Fruit fly (Drosophila melanogaster) whole organism, embryonic: ENCODE data around the gene Tim17a1.

Experiments
- CG12155 ChIP-seq: fragments of 200-800 bp; sonication (Bioruptor generic); optimal IDR thresholded peaks from 3 replicates; lab custom pipeline; 2016; ENCODE audit warnings: missing biosample characterization, missing genetic modification characterization
- CG15269 ChIP-seq: fragments of 200-800 bp; sonication (Bioruptor generic); optimal IDR thresholded peaks from 2 replicates; lab custom pipeline; 2018; ENCODE audit warnings: missing biosample characterization, mild to moderate bottlenecking, missing genetic modification characterization, moderate library complexity
- CG17359 ChIP-seq: fragments of 200-800 bp; sonication (Bioruptor generic); optimal IDR thresholded peaks from 3 replicates; lab custom pipeline; 2018; ENCODE audit warnings: missing biosample characterization, mild to moderate bottlenecking, missing genetic modification characterization, moderate library complexity
- CG17385 ChIP-seq: fragments of 200-800 bp; sonication (Bioruptor generic); optimal IDR thresholded peaks from 3 replicates; lab custom pipeline; 2018; ENCODE audit warnings: missing biosample characterization, mild to moderate bottlenecking, missing genetic modification characterization
- CG17802 ChIP-seq: fragments of 200-800 bp; sonication (Bioruptor generic); optimal IDR thresholded peaks from 2 replicates; lab custom pipeline; 2018; ENCODE audit warnings: missing biosample characterization, mild to moderate bottlenecking, missing genetic modification characterization, moderate library complexity
- CG2712 ChIP-seq: fragments of 200-800 bp; optimal IDR thresholded peaks from 3 replicates; lab custom pipeline; 2019; ENCODE audit warnings: missing biosample characterization, mild to moderate bottlenecking, missing genetic modification characterization, moderate library complexity
- CG31441 ChIP-seq: fragments of 200-800 bp; sonication (Bioruptor generic); IDR thresholded peaks from 2 replicates; pipeline ENCODE4 v1.3.6; 2022; ENCODE audit warnings: missing biosample characterization, missing genetic modification characterization
- CG33557 ChIP-seq: fragments of 200-800 bp; sonication (Bioruptor generic); optimal IDR thresholded peaks from 2 replicates; lab custom pipeline; 2019; ENCODE audit warnings: missing biosample characterization, mild to moderate bottlenecking, missing genetic modification characterization, moderate library complexity
- CG4282 ChIP-seq: fragments of 200-800 bp; sonication (Bioruptor generic); optimal IDR thresholded peaks from 2 replicates; lab custom pipeline; 2016; ENCODE audit warnings: missing biosample characterization, missing genetic modification characterization
- CG5245 ChIP-seq: fragments of 200-800 bp; sonication (Bioruptor generic); optimal IDR thresholded peaks from 3 replicates; lab custom pipeline; 2016; ENCODE audit warnings: missing biosample characterization, missing genetic modification characterization
- CG5953 ChIP-seq: fragments of 200-800 bp; sonication (Bioruptor generic); IDR thresholded peaks from 2 replicates; pipeline ENCODE4 v1.3.6; 2022; ENCODE audit warnings: missing biosample characterization, missing genetic modification characterization
- CG6765 ChIP-seq: fragments of 200-800 bp; sonication (Bioruptor generic); optimal IDR thresholded peaks from 3 replicates; lab custom pipeline; 2017; ENCODE audit warnings: missing biosample characterization, mild to moderate bottlenecking, missing genetic modification characterization
- CG7556 ChIP-seq: fragments of 200-800 bp; sonication (Bioruptor generic); optimal IDR thresholded peaks from 2 replicates; lab custom pipeline; 2017; ENCODE audit warnings: missing biosample characterization, mild to moderate bottlenecking, missing genetic modification characterization
- CG9437 ChIP-seq: fragments of 200-800 bp; sonication (Bioruptor generic); optimal IDR thresholded peaks from 2 replicates; lab custom pipeline; 2018; ENCODE audit warnings: missing biosample characterization, mild to moderate bottlenecking, missing genetic modification characterization
- CG9797 ChIP-seq: fragments of 200-800 bp; sonication (Bioruptor generic); optimal IDR thresholded peaks from 3 replicates; lab custom pipeline; 2018; ENCODE audit warnings: missing biosample characterization, mild to moderate bottlenecking, missing genetic modification characterization
- Camta ChIP-seq: fragments of 200-800 bp; sonication (Bioruptor generic); optimal IDR thresholded peaks from 2 replicates; lab custom pipeline; 2016; ENCODE audit warnings: missing biosample characterization, missing genetic modification characterization
- CoRest ChIP-seq: fragments of 200-800 bp; sonication (Bioruptor generic); optimal IDR thresholded peaks from 3 replicates; lab custom pipeline; 2018; ENCODE audit warnings: missing biosample characterization, mild to moderate bottlenecking, missing genetic modification characterization, moderate library complexity
- Dp ChIP-seq: fragments of 200-800 bp; sonication (Bioruptor generic); optimal IDR thresholded peaks from 2 replicates; lab custom pipeline; 2018; ENCODE audit warnings: missing biosample characterization, mild to moderate bottlenecking, missing genetic modification characterization, moderate library complexity
- E2f2 ChIP-seq: fragments of 200-800 bp; sonication (Bioruptor generic); IDR thresholded peaks from 2 replicates; pipeline ENCODE4 v1.3.6; 2022; ENCODE audit warnings: missing biosample characterization, missing genetic modification characterization
- H2.0 ChIP-seq: fragments of 200-800 bp; sonication (Bioruptor generic); IDR thresholded peaks from 2 replicates; pipeline ENCODE4 v1.3.6; 2022; ENCODE audit warnings: missing biosample characterization, missing genetic modification characterization
- HLH4C ChIP-seq: fragments of 200-800 bp; sonication (Bioruptor generic); IDR thresholded peaks from 3 replicates; pipeline ENCODE4 v1.3.6; 2022; ENCODE audit warnings: missing biosample characterization, missing genetic modification characterization; ENCODE audit not compliant: partially characterized antibody
- Jarid2 ChIP-seq: fragments of 200-800 bp; sonication (Bioruptor generic); optimal IDR thresholded peaks from 3 replicates; lab custom pipeline; 2017; ENCODE audit warnings: mild to moderate bottlenecking, missing biosample characterization, missing genetic modification reagents, missing genetic modification characterization
- Pdp1 ChIP-seq, 2 experiments: fragments of 200-800 bp; sonication (Bioruptor generic); optimal IDR thresholded peaks; 3 replicates each; lab custom pipeline; 2016; ENCODE audit warnings: missing biosample characterization in 2 of 2, missing genetic modification characterization in 2 of 2, mild to moderate bottlenecking in 1 of 2, moderate library complexity in 1 of 2
- Ptx1 ChIP-seq: fragments of 200-800 bp; sonication (Bioruptor generic); IDR thresholded peaks from 2 replicates; pipeline ENCODE4 v1.3.6; 2022; ENCODE audit warnings: missing biosample characterization, missing genetic modification characterization
- Rx ChIP-seq: fragments of 200-800 bp; sonication (Bioruptor generic); IDR thresholded peaks from 2 replicates; pipeline ENCODE4 v1.3.6; 2022; ENCODE audit warnings: missing biosample characterization, missing genetic modification characterization
- Sox102F ChIP-seq: fragments of 200-800 bp; sonication (Bioruptor generic); optimal IDR thresholded peaks from 2 replicates; lab custom pipeline; 2018; ENCODE audit warnings: missing biosample characterization, mild to moderate bottlenecking, missing genetic modification characterization, moderate library complexity
- Xrp1 ChIP-seq: fragments of 200-800 bp; sonication (Bioruptor generic); IDR thresholded peaks from 2 replicates; pipeline ENCODE4 v1.3.6; 2022; ENCODE audit warnings: missing biosample characterization, missing genetic modification characterization
- amos ChIP-seq: fragments of 200-800 bp; sonication (Bioruptor generic); IDR thresholded peaks from 2 replicates; pipeline ENCODE4 v1.3.6; 2022; ENCODE audit warnings: missing biosample characterization, missing genetic modification characterization; ENCODE audit not compliant: partially characterized antibody
- br ChIP-seq: fragments of >200 bp; optimal IDR thresholded peaks from 2 replicates; lab custom pipeline; 2017
- cg ChIP-seq: fragments of 200-800 bp; sonication (Bioruptor generic); optimal IDR thresholded peaks from 3 replicates; lab custom pipeline; 2019; ENCODE audit warnings: missing biosample characterization, mild to moderate bottlenecking, missing genetic modification characterization, moderate library complexity
- emc ChIP-seq: fragments of 200-800 bp; sonication (Bioruptor generic); optimal IDR thresholded peaks from 2 replicates; lab custom pipeline; 2016; ENCODE audit warnings: missing biosample characterization, missing genetic modification characterization
- en ChIP-seq: fragments of 200-800 bp; sonication (Bioruptor generic); optimal IDR thresholded peaks from 2 replicates; lab custom pipeline; 2016; ENCODE audit warnings: missing biosample characterization, missing genetic modification characterization
- eve ChIP-seq, 2 experiments: fragments of >200 bp; optimal IDR thresholded peaks; 2 replicates each; lab custom pipeline; 2017; ENCODE audit warnings: missing biosample characterization in 2 of 2, missing genetic modification characterization in 2 of 2
- fd3F ChIP-seq: fragments of 200-800 bp; sonication (Bioruptor generic); optimal IDR thresholded peaks from 2 replicates; lab custom pipeline; 2018; ENCODE audit warnings: missing biosample characterization, mild to moderate bottlenecking, missing genetic modification characterization, moderate library complexity
- gce ChIP-seq: fragments of 200-800 bp; sonication (Bioruptor generic); IDR thresholded peaks from 3 replicates; pipeline ENCODE4 v1.3.6; 2022; ENCODE audit warnings: missing biosample characterization, missing genetic modification characterization
- grn ChIP-seq: fragments of 200-800 bp; sonication (Bioruptor generic); optimal IDR thresholded peaks from 3 replicates; lab custom pipeline; 2017; ENCODE audit warnings: missing biosample characterization, missing genetic modification characterization
- gro ChIP-seq: fragments of 200-800 bp; sonication (Bioruptor generic); optimal IDR thresholded peaks from 2 replicates; lab custom pipeline; 2016; ENCODE audit warnings: missing biosample characterization, missing genetic modification characterization
- gsb-n ChIP-seq: fragments of 200-800 bp; sonication (Bioruptor generic); optimal IDR thresholded peaks from 3 replicates; lab custom pipeline; 2018; ENCODE audit warnings: missing biosample characterization, mild to moderate bottlenecking, missing genetic modification characterization
- hkb ChIP-seq, 2 experiments: fragments of 200-800 bp in 1 of 2; fragments of >200 bp in 1 of 2; sonication (Bioruptor generic) in 1 of 2; IDR thresholded peaks in 1 of 2; optimal IDR thresholded peaks in 1 of 2; 2 replicates each; pipeline versions ENCODE4 v1.3.6 to Lab custom; 2017 to 2022; ENCODE audit warnings: missing biosample characterization in 1 of 2, missing genetic modification characterization in 1 of 2
- insv ChIP-seq, 2 experiments: fragments of 200-800 bp; sonication (Bioruptor generic); optimal IDR thresholded peaks; 3 replicates each; lab custom pipeline; 2016 to 2018; ENCODE audit warnings: missing biosample characterization in 2 of 2, missing genetic modification characterization in 2 of 2
- mirr ChIP-seq: fragments of 200-800 bp; sonication (Bioruptor generic); optimal IDR thresholded peaks from 3 replicates; lab custom pipeline; 2018; ENCODE audit warnings: missing biosample characterization, mild to moderate bottlenecking, missing genetic modification characterization
- pho ChIP-seq: fragments of 200-800 bp; sonication (Bioruptor generic); optimal IDR thresholded peaks from 2 replicates; lab custom pipeline; 2016; ENCODE audit warnings: missing biosample characterization, missing genetic modification characterization
- phol ChIP-seq: fragments of 200-800 bp; sonication (Bioruptor generic); optimal IDR thresholded peaks from 3 replicates; lab custom pipeline; 2018; ENCODE audit warnings: missing biosample characterization, mild to moderate bottlenecking, missing genetic modification characterization, moderate library complexity
- pzg ChIP-seq: fragments of 200-800 bp; sonication (Bioruptor generic); optimal IDR thresholded peaks from 3 replicates; lab custom pipeline; 2018; ENCODE audit warnings: missing biosample characterization, mild to moderate bottlenecking, missing genetic modification characterization, moderate library complexity
- tap ChIP-seq: fragments of 200-800 bp; optimal IDR thresholded peaks from 3 replicates; lab custom pipeline; 2019; ENCODE audit warnings: missing biosample characterization, mild to moderate bottlenecking, missing genetic modification characterization, moderate library complexity
- tin ChIP-seq: fragments of 200-800 bp; sonication (Bioruptor generic); optimal IDR thresholded peaks from 3 replicates; lab custom pipeline; 2016; ENCODE audit warnings: missing biosample characterization, missing genetic modification characterization
- vvl ChIP-seq: fragments of 200-800 bp; sonication (Bioruptor generic); IDR thresholded peaks from 2 replicates; pipeline ENCODE4 v1.3.6; 2022; ENCODE audit warnings: missing biosample characterization, missing genetic modification characterization
- wor ChIP-seq: fragments of 200-800 bp; sonication (Bioruptor generic); IDR thresholded peaks from 2 replicates; pipeline ENCODE4 v1.3.6; 2022; ENCODE audit warnings: missing biosample characterization, missing genetic modification characterization

Gene Tim17a1

DNA sequence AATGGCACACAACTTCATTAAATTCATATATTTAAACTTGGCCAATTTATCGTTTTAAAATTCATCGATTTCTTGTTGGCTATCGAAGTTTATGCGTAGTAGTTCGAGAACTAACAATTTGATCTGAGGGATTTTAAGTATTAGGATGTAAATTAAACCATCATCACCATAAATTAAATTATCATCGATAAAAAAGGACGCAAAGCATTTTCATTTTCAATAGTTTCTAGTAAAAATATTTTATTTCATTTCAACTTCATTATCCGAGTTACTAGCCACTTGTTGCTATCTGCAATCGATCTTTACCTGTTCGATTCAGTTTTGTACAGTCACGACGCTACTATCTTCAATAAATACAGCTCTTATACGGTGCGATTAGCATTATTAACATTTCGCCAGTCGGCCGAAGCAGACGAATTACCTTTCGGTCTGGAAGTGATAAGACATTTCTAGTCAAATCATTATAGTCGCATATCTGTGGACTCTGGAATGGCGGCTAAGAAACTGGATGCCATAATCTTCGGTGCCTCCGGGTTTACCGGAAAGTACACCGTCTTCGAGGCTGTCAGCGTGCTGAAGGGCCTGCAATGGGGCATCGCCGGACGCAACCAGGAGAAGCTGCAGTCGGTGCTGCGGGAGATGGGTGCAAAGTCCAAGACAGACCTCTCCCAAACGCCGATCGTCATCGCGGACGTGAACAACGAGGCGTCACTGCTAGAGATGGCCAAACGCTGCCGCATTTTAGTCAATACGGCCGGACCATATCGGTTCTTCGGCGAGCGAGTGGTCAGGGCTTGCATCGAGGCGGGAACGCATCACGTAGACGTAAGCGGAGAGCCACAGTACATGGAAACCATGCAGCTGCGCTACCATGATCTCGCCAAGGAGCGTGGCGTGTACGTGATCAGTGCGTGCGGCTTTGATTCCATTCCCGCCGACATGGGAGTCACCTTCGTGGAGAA, 42.0 kb upstream of the Tim17a1 start, which contains the start of gene CG5167 (continued):
- no peak for TF ChIP-seq CG5953
- TF ChIP-seq phol (tag; lab: Kevin White, UChicago), result peak; percentile 48
- no peak for TF ChIP-seq cg (GFP tag; lab: Kevin White, UChicago)
- TF ChIP-seq Sox102F, result peak; percentile 38
- TF ChIP-seq CG33557, result peak; percentile 19
- peak; percentile 50; the same call in 1 of the 2 replicates for TF ChIP-seq E2f2 (GFP tag; lab: Robert Waterston, UW)
- TF ChIP-seq wor (GFP tag; lab: Robert Waterston, UW), result no peak
- TF ChIP-seq Xrp1 (GFP tag; lab: Robert Waterston, UW), result peak; percentile 49
- no peak for TF ChIP-seq CG17802 (tag; lab: Kevin White, UChicago)
- peak in 1 of 2 experiments; percentile 4 for TF ChIP-seq insv (GFP tag; optimal IDR thresholded peaks at IDR 0.05; lab: Kevin White, UChicago)
- peak; percentile 3 for TF ChIP-seq fd3F
- TF ChIP-seq tap (tag; lab: Kevin White, UChicago), result peak; percentile 60
- no peak for TF ChIP-seq CG9797 (GFP tag; lab: Kevin White, UChicago)
- TF ChIP-seq CG15269 (tag; lab: Kevin White, UChicago), result peak; percentile 47
- TF ChIP-seq Dp, result peak; percentile 45
- TF ChIP-seq grn (GFP tag; lab: Kevin White, UChicago), result peak; percentile 93
- TF ChIP-seq H2.0 (GFP tag; lab: Robert Waterston, UW), result no peak
- peak; percentile 45 for TF ChIP-seq CoRest (tag; lab: Kevin White, UChicago)
- TF ChIP-seq Pdp1 (GFP tag; optimal IDR thresholded peaks at IDR 0.05; lab: Kevin White, UChicago), result peak in 1 of 2 experiments; percentile 16
- no peak for TF ChIP-seq br (lab: Kevin White, UChicago)
- TF ChIP-seq hkb (optimal IDR thresholded peaks at IDR 0.05; lab: Kevin White, UChicago), result no peak
- peak; percentile 59 for TF ChIP-seq hkb (GFP tag; IDR thresholded peaks at IDR 0.05; lab: Robert Waterston, UW)
- TF ChIP-seq mirr (GFP tag; lab: Kevin White, UChicago), result peak; percentile 54
- 0 out of 3 replicates have a peak, but pooled peaks have one; percentile 30 for TF ChIP-seq gce
- peak; percentile 38 for TF ChIP-seq CG12155 (GFP tag; lab: Kevin White, UChicago)
- TF ChIP-seq CG5245 (GFP tag; lab: Kevin White, UChicago), result no peak
- TF ChIP-seq CG7556, result peak; percentile 19
- peak; percentile 85 for TF ChIP-seq CG9437 (GFP tag; lab: Kevin White, UChicago)
- no peak for TF ChIP-seq emc (GFP tag; lab: Kevin White, UChicago)
- peak; percentile 32 for TF ChIP-seq Camta (GFP tag; lab: Kevin White, UChicago)
- TF ChIP-seq Rx (GFP tag; lab: Robert Waterston, UW), result no peak
- TF ChIP-seq pzg, result peak; percentile 5
- TF ChIP-seq CG31441, result peak; percentile 38; the same call in 1 of the 2 replicates
- peak; percentile 18 for TF ChIP-seq tin (GFP tag; lab: Kevin White, UChicago)
- TF ChIP-seq eve (GFP tag; optimal IDR thresholded peaks at IDR 0.05; lab: Kevin White, UChicago), result no peak
- peak; percentile 7 for TF ChIP-seq gsb-n (tag; lab: Kevin White, UChicago)
- TF ChIP-seq amos (GFP tag; lab: Robert Waterston, UW), result peak; percentile 7; the same call in 1 of the 2 replicates
- peak; percentile 18 for TF ChIP-seq CG4282 (GFP tag; lab: Kevin White, UChicago)
- peak; percentile 64 for TF ChIP-seq CG2712
- peak; percentile 49; the same call in 1 of the 2 replicates for TF ChIP-seq vvl (GFP tag; lab: Robert Waterston, UW)
- no peak for TF ChIP-seq Jarid2 (GFP tag; lab: Kevin White, UChicago)
- TF ChIP-seq CG6765 (GFP tag; lab: Kevin White, UChicago), result peak; percentile 44
- peak; percentile 18 for TF ChIP-seq pho (GFP tag; lab: Kevin White, UChicago)
- TF ChIP-seq HLH4C (GFP tag; lab: Robert Waterston, UW), result peak; percentile 39; the same call in 2 of the 3 replicates
- peak; percentile 23 for TF ChIP-seq CG17385 (GFP tag; lab: Kevin White, UChicago)
- no peak for TF ChIP-seq en (GFP tag; lab: Kevin White, UChicago)
- TF ChIP-seq gro (GFP tag; lab: Kevin White, UChicago), result no peak
- TF ChIP-seq CG17359 (tag; lab: Kevin White, UChicago), result peak; percentile 49
- TF ChIP-seq Ptx1, result no peak
